Worm (Caenorhabditis elegans): ENCODE results near the gene srh-149.

- TF ChIP-seq alr-1 (tag; optimal IDR thresholded peaks at IDR 0.05) = no peak
- TF ChIP-seq lsy-2 (tag; optimal IDR thresholded peaks at IDR 0.05) = no peak
- no peak for TF ChIP-seq skn-1 (tag; optimal IDR thresholded peaks at IDR 0.05)
- no peak for TF ChIP-seq nhr-237 (tag; optimal IDR thresholded peaks at IDR 0.05)
- no peak for TF ChIP-seq R02D3.7 (tag; optimal IDR thresholded peaks at IDR 0.05)
- TF ChIP-seq peb-1 (tag; optimal IDR thresholded peaks at IDR 0.05) = no peak
Measured at ce11 chrV:15879508-15879907, 38.5 kb upstream of the srh-149 start, which contains the start of gene nhr-84.

All from whole organism, L2 larva.